Fruit fly (Drosophila melanogaster) whole organism, prepupa: ENCODE measurements around the gene AstCC.

Source experiments
- CG10631 ChIP-seq: fragments of 200-800 bp; sonication (Bioruptor generic); optimal IDR thresholded peaks from 2 replicates; lab custom pipeline; 2016; ENCODE audit warnings: missing biosample characterization, missing genetic modification characterization
- CG10669 ChIP-seq: fragments of 200-800 bp; sonication (Bioruptor generic); optimal IDR thresholded peaks from 3 replicates; lab custom pipeline; 2018; ENCODE audit warnings: missing biosample characterization, mild to moderate bottlenecking, missing genetic modification characterization, moderate library complexity
- CG11294 ChIP-seq: fragments of 200-800 bp; sonication (Bioruptor generic); IDR thresholded peaks from 2 replicates; pipeline ENCODE4 v1.3.6; 2022; ENCODE audit warnings: missing biosample characterization, missing genetic modification characterization
- CG11762 ChIP-seq: fragments of 200-800 bp; sonication (Bioruptor generic); optimal IDR thresholded peaks from 3 replicates; lab custom pipeline; 2016; ENCODE audit warnings: missing biosample characterization, missing genetic modification characterization; ENCODE audit not compliant: insufficient read depth
- CG15336 ChIP-seq: fragments of 200-800 bp; sonication (Bioruptor generic); IDR thresholded peaks from 2 replicates; pipeline ENCODE4 v1.3.6; 2022; ENCODE audit warnings: missing biosample characterization, missing genetic modification characterization
- CG1621 ChIP-seq: fragments of 200-800 bp; sonication (Bioruptor generic); optimal IDR thresholded peaks from 3 replicates; lab custom pipeline; 2018; ENCODE audit warnings: missing biosample characterization, mild to moderate bottlenecking, missing genetic modification characterization
- CG3032 ChIP-seq: fragments of 200-800 bp; optimal IDR thresholded peaks from 2 replicates; lab custom pipeline; 2019; ENCODE audit warnings: missing biosample characterization, mild to moderate bottlenecking, missing genetic modification characterization, moderate library complexity
- CG31627 ChIP-seq: fragments of 200-800 bp; sonication (Bioruptor generic); optimal IDR thresholded peaks from 3 replicates; lab custom pipeline; 2016; ENCODE audit warnings: missing biosample characterization, missing genetic modification characterization
- CG32006 ChIP-seq: fragments of 200-800 bp; sonication (Bioruptor generic); optimal IDR thresholded peaks from 3 replicates; lab custom pipeline; 2017; ENCODE audit warnings: missing biosample characterization, mild to moderate bottlenecking, missing genetic modification characterization
- CG34406 ChIP-seq: fragments of 200-800 bp; sonication (Bioruptor generic); optimal IDR thresholded peaks from 3 replicates; lab custom pipeline; 2016; ENCODE audit warnings: missing biosample characterization, missing genetic modification characterization
- CG4318 ChIP-seq: fragments of 200-800 bp; sonication (Bioruptor generic); optimal IDR thresholded peaks from 3 replicates; lab custom pipeline; 2017; ENCODE audit warnings: missing biosample characterization, mild to moderate bottlenecking, missing genetic modification characterization
- CG6163 ChIP-seq: fragments of 200-800 bp; sonication (Bioruptor generic); IDR thresholded peaks from 3 replicates; pipeline ENCODE4 v1.3.6; 2022; ENCODE audit warnings: missing biosample characterization, missing genetic modification characterization
- CG6276 ChIP-seq: fragments of 200-800 bp; sonication (Bioruptor generic); optimal IDR thresholded peaks from 2 replicates; lab custom pipeline; 2017; ENCODE audit warnings: missing biosample characterization, mild to moderate bottlenecking, missing genetic modification characterization
- CG6792 ChIP-seq: fragments of 200-800 bp; sonication (Bioruptor generic); optimal IDR thresholded peaks from 3 replicates; lab custom pipeline; 2016; ENCODE audit warnings: missing biosample characterization, missing genetic modification characterization
- CG6808 ChIP-seq: fragments of 200-800 bp; sonication (Bioruptor generic); optimal IDR thresholded peaks from 3 replicates; lab custom pipeline; 2017; ENCODE audit warnings: missing biosample characterization, missing genetic modification characterization, mild to moderate bottlenecking, moderate library complexity, missing genetic modification reagents
- CG6854 ChIP-seq: fragments of 200-800 bp; sonication (Bioruptor generic); optimal IDR thresholded peaks from 2 replicates; lab custom pipeline; 2017; ENCODE audit warnings: missing biosample characterization, mild to moderate bottlenecking, missing genetic modification characterization
- CG8119 ChIP-seq: fragments of 200-800 bp; sonication (Bioruptor generic); IDR thresholded peaks from 3 replicates; pipeline ENCODE4 v1.3.6; 2022; ENCODE audit warnings: missing biosample characterization, missing genetic modification characterization
- CG8319 ChIP-seq: fragments of 200-800 bp; sonication (Bioruptor generic); optimal IDR thresholded peaks from 3 replicates; lab custom pipeline; 2016; ENCODE audit warnings: missing biosample characterization, missing genetic modification characterization
- CG8632 ChIP-seq: fragments of 200-800 bp; sonication (Bioruptor generic); optimal IDR thresholded peaks from 3 replicates; lab custom pipeline; 2016; ENCODE audit warnings: missing biosample characterization, missing genetic modification characterization
- CG9139 ChIP-seq: fragments of 200-800 bp; sonication (Bioruptor generic); optimal IDR thresholded peaks from 3 replicates; lab custom pipeline; 2017; ENCODE audit warnings: missing biosample characterization, mild to moderate bottlenecking, missing genetic modification characterization
- Eip75B ChIP-seq: fragments of 200-800 bp; sonication (Bioruptor generic); optimal IDR thresholded peaks from 3 replicates; lab custom pipeline; 2016; ENCODE audit warnings: missing biosample characterization, missing genetic modification characterization
- Eip78C ChIP-seq: fragments of 200-800 bp; sonication (Bioruptor generic); peaks from one replicate; lab custom pipeline; 2016; ENCODE audit warnings: missing biosample characterization, missing genetic modification characterization
- Eip93F ChIP-seq: fragments of 200-800 bp; sonication (Bioruptor generic); optimal IDR thresholded peaks from 2 replicates; lab custom pipeline; 2016; ENCODE audit warnings: missing biosample characterization, mild to moderate bottlenecking, missing genetic modification characterization
- Ets21C ChIP-seq: fragments of 200-800 bp; sonication (Bioruptor generic); optimal IDR thresholded peaks from 3 replicates; lab custom pipeline; 2016; ENCODE audit warnings: missing biosample characterization, missing genetic modification characterization
- Ets96B ChIP-seq: fragments of 200-800 bp; optimal IDR thresholded peaks from 2 replicates; lab custom pipeline; 2019; ENCODE audit warnings: missing biosample characterization, mild to moderate bottlenecking, missing genetic modification characterization, moderate library complexity
- Gug ChIP-seq: fragments of 200-800 bp; sonication (Bioruptor generic); IDR thresholded peaks from 2 replicates; pipeline ENCODE4 v1.3.6; 2022; ENCODE audit warnings: missing biosample characterization, missing genetic modification characterization
- Hr38 ChIP-seq: sonication (Bioruptor generic); optimal IDR thresholded peaks from 2 replicates; lab custom pipeline; 2016; ENCODE audit warnings: missing biosample characterization, missing genetic modification characterization
- Hr39 ChIP-seq: fragments of 200-800 bp; sonication (Bioruptor generic); optimal IDR thresholded peaks from 2 replicates; lab custom pipeline; 2016; ENCODE audit warnings: missing biosample characterization, missing genetic modification characterization
- Met ChIP-seq: fragments of 200-800 bp; sonication (Bioruptor generic); optimal IDR thresholded peaks from 3 replicates; lab custom pipeline; 2016; ENCODE audit warnings: missing biosample characterization, missing genetic modification characterization
- OdsH ChIP-seq: fragments of 200-800 bp; sonication (Bioruptor generic); optimal IDR thresholded peaks from 3 replicates; lab custom pipeline; 2016; ENCODE audit warnings: missing biosample characterization, missing genetic modification characterization
- Smox ChIP-seq: fragments of 200-800 bp; sonication (Bioruptor generic); optimal IDR thresholded peaks from 3 replicates; lab custom pipeline; 2016; ENCODE audit warnings: missing biosample characterization, missing genetic modification characterization
- Sox102F ChIP-seq: fragments of 200-800 bp; sonication (Bioruptor generic); optimal IDR thresholded peaks from 2 replicates; lab custom pipeline; 2016; ENCODE audit warnings: missing biosample characterization, mild to moderate bottlenecking, missing genetic modification characterization
- Sox14 ChIP-seq: fragments of 200-800 bp; sonication (Bioruptor generic); optimal IDR thresholded peaks from 3 replicates; lab custom pipeline; 2016; ENCODE audit warnings: missing biosample characterization, missing genetic modification characterization
- Sox15 ChIP-seq: fragments of 200-800 bp; sonication (Bioruptor generic); optimal IDR thresholded peaks from 3 replicates; lab custom pipeline; 2016; ENCODE audit warnings: missing biosample characterization, missing genetic modification characterization
- acj6 ChIP-seq: fragments of 200-800 bp; sonication (Bioruptor generic); optimal IDR thresholded peaks from 3 replicates; lab custom pipeline; 2016; ENCODE audit warnings: missing biosample characterization, missing genetic modification characterization
- dac ChIP-seq: fragments of 200-800 bp; sonication (Bioruptor generic); optimal IDR thresholded peaks from 2 replicates; lab custom pipeline; 2017; ENCODE audit warnings: missing biosample characterization, mild to moderate bottlenecking, missing genetic modification characterization
- dsx ChIP-seq: fragments of 200-800 bp; optimal IDR thresholded peaks from 3 replicates; lab custom pipeline; 2019; ENCODE audit warnings: missing biosample characterization, mild to moderate bottlenecking, missing genetic modification characterization, moderate library complexity; ENCODE audit not compliant: poor library complexity, severe bottlenecking
- eg ChIP-seq: fragments of 200-800 bp; sonication (Bioruptor generic); IDR thresholded peaks from 3 replicates; pipeline ENCODE4 v1.3.6; 2022; ENCODE audit warnings: missing biosample characterization, missing genetic modification characterization
- fd85E ChIP-seq: fragments of 200-800 bp; sonication (Bioruptor generic); optimal IDR thresholded peaks from 3 replicates; lab custom pipeline; 2016; ENCODE audit warnings: missing biosample characterization, missing genetic modification characterization
- fkh ChIP-seq: fragments of 200-800 bp; sonication (Bioruptor generic); optimal IDR thresholded peaks from 3 replicates; lab custom pipeline; 2017; ENCODE audit warnings: missing biosample characterization, mild to moderate bottlenecking, missing genetic modification characterization, moderate library complexity
- lz ChIP-seq: fragments of 200-800 bp; sonication (Bioruptor generic); optimal IDR thresholded peaks from 3 replicates; lab custom pipeline; 2016; ENCODE audit warnings: missing biosample characterization, missing genetic modification characterization
- pdm3 ChIP-seq: fragments of 200-800 bp; sonication (Bioruptor generic); optimal IDR thresholded peaks from 3 replicates; lab custom pipeline; 2016; ENCODE audit warnings: missing biosample characterization, missing genetic modification characterization
- spab ChIP-seq: fragments of 200-800 bp; sonication (Bioruptor generic); optimal IDR thresholded peaks from 2 replicates; lab custom pipeline; 2017; ENCODE audit warnings: missing biosample characterization, mild to moderate bottlenecking, missing genetic modification characterization, missing genetic modification reagents
- ss ChIP-seq, 2 experiments: fragments of 200-800 bp; sonication (Bioruptor generic); optimal IDR thresholded peaks; 2 replicates in 1 of 2; 3 replicates in 1 of 2; lab custom pipeline; 2017 to 2018; ENCODE audit warnings: mild to moderate bottlenecking in 2 of 2, missing biosample characterization in 2 of 2, missing genetic modification characterization in 2 of 2, moderate library complexity in 1 of 2
- svp ChIP-seq: fragments of 200-800 bp; sonication (Bioruptor generic); peaks from one replicate; lab custom pipeline; 2016; ENCODE audit warnings: missing biosample characterization, missing genetic modification characterization

The AstCC gene

DNA sequence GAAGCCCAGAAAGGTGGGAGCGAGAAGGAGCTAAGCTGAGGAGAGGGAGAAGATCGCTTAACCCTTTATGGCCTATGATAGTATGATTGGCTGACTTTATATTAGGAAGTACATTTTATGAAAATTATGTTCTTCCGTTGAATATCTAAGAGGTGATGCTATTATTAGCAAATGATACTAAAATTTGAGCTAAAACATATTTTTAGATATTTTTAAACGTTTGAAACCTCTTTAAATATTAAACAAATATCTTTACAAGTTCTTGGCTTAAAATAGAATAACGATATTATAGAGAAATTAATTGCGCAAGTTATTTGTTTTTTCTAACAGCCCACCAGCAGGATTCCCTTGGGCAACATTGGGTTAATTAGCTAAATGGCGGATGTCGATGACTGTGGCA is 15.6 kb downstream of the AstCC start (continued):
- TF ChIP-seq CG11762 (GFP tag; lab: Kevin White, UChicago), result peak; percentile 42
- 0 out of 2 replicates have a peak, but pooled peaks have one; percentile 31 for TF ChIP-seq CG11294 (GFP tag; lab: Robert Waterston, UW)
- TF ChIP-seq spab (GFP tag; lab: Kevin White, UChicago), result peak; percentile 76
- no peak for TF ChIP-seq Sox102F (GFP tag; lab: Kevin White, UChicago)
- TF ChIP-seq Sox14 (GFP tag; lab: Kevin White, UChicago), result peak; percentile 66
- no peak for TF ChIP-seq fd85E
- TF ChIP-seq Smox (GFP tag; lab: Kevin White, UChicago), result peak; percentile 42
- TF ChIP-seq eg (GFP tag; lab: Robert Waterston, UW), result no peak
- peak; percentile 40 for TF ChIP-seq Met (GFP tag; lab: Kevin White, UChicago)
- no peak for TF ChIP-seq Hr38 (GFP tag; lab: Kevin White, UChicago)
- TF ChIP-seq CG6276 (GFP tag; lab: Kevin White, UChicago), result peak; percentile 22
- peak; percentile 8 for TF ChIP-seq CG8632 (GFP tag; lab: Kevin White, UChicago)
- TF ChIP-seq Ets21C (GFP tag; lab: Kevin White, UChicago), result no peak
- peak; percentile 69 for TF ChIP-seq CG10631 (GFP tag; lab: Kevin White, UChicago)
- peak; percentile 85 for TF ChIP-seq CG6808 (GFP tag; lab: Kevin White, UChicago)
- no peak for TF ChIP-seq fkh
- TF ChIP-seq CG1621, result peak; percentile 5
- TF ChIP-seq CG8119, result peak; percentile 72
- TF ChIP-seq CG6163 (GFP tag; lab: Robert Waterston, UW), result peak; percentile 28; the same call in 1 of the 3 replicates
- TF ChIP-seq Eip78C (GFP tag; lab: Kevin White, UChicago), result peak; percentile 91
- peak; percentile 60 to 64 for TF ChIP-seq ss (GFP tag; optimal IDR thresholded peaks at IDR 0.05; lab: Kevin White, UChicago)
- TF ChIP-seq acj6 (GFP tag; lab: Kevin White, UChicago), result peak; percentile 64
- TF ChIP-seq CG6792 (GFP tag; lab: Kevin White, UChicago), result peak; percentile 32
- peak; percentile 12 for TF ChIP-seq CG34406 (GFP tag; lab: Kevin White, UChicago)
- TF ChIP-seq Eip93F, result no peak
- no peak for TF ChIP-seq CG6854 (GFP tag; lab: Kevin White, UChicago)
- TF ChIP-seq, all 60 proteins: peak for 41

DNA sequence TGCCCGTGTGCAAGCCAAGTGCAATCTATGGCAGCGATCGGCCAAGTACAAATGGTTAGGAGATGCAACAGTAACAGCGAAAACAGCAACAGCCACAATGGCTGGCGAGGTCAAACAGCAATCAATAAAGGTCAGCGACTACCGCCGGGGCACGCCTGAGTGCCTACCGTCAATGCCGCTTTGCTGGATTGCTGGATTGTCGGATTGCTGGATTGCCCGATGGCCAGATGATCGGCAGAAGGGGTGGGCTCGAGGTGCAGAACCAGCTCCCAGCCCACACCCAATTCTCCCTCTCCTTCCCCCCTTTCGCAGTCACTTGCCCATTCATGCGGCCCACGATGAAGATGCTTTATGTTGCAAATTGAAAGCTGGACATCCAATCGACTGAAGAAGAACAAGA is 16.1 kb downstream of the AstCC start:
- TF ChIP-seq CG1621 (peak; percentile 38), dac (GFP tag; lab: Kevin White, UChicago) (no peak), svp (GFP tag; lab: Kevin White, UChicago) (peak; percentile 3)

DNA sequence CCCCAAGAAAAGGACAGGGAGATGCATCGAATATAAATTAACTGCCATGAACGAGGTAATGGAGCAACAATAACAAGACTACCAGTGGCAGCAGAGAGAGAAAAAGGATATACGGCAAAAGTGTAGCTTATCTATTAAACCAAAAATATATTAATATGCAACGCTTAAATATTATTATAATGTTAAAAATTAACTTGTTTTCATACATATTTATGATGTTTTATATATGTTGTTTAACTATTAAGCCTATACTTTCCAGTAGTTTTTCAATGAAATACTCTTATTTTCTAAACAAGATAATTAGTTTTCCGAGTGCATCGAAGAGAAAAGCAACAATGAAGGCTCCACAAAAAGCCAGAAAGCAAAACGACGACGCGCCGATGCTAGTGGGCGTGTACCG is 16.6 kb downstream of the AstCC start:
- TF ChIP-seq CG6808 (GFP tag; lab: Kevin White, UChicago), result peak; percentile 39
- TF ChIP-seq Sox14 (GFP tag; lab: Kevin White, UChicago), result no peak
- TF ChIP-seq eg (GFP tag; lab: Robert Waterston, UW), result no peak
- no peak for TF ChIP-seq Sox15
- no peak for TF ChIP-seq CG8319 (GFP tag; lab: Kevin White, UChicago)
- TF ChIP-seq spab (GFP tag; lab: Kevin White, UChicago), result peak; percentile 33
- TF ChIP-seq pdm3 (GFP tag; lab: Kevin White, UChicago), result no peak
- TF ChIP-seq CG15336, result peak; percentile 63
- no peak for TF ChIP-seq Ets21C (GFP tag; lab: Kevin White, UChicago)
- no peak for TF ChIP-seq Smox (GFP tag; lab: Kevin White, UChicago)
- TF ChIP-seq CG6163 (GFP tag; lab: Robert Waterston, UW), result 0 out of 3 replicates have a peak, but pooled peaks have one; percentile 10
- peak; percentile 58 for TF ChIP-seq Ets96B (tag; lab: Kevin White, UChicago)
- TF ChIP-seq CG11294 (GFP tag; lab: Robert Waterston, UW), result no peak
- TF ChIP-seq Gug (GFP tag; lab: Robert Waterston, UW), result no peak
- no peak for TF ChIP-seq CG4318 (GFP tag; lab: Kevin White, UChicago)
- TF ChIP-seq CG10669, result peak; percentile 26
- peak; percentile 71 for TF ChIP-seq Eip78C (GFP tag; lab: Kevin White, UChicago)
- TF ChIP-seq Hr39, result no peak
- TF ChIP-seq CG3032 (tag; lab: Kevin White, UChicago), result peak; percentile 64
- peak; percentile 42 to 47 for TF ChIP-seq ss (GFP tag; optimal IDR thresholded peaks at IDR 0.05; lab: Kevin White, UChicago)
- no peak for TF ChIP-seq CG6276 (GFP tag; lab: Kevin White, UChicago)
- TF ChIP-seq CG34406 (GFP tag; lab: Kevin White, UChicago), result no peak
- no peak for TF ChIP-seq OdsH (GFP tag; lab: Kevin White, UChicago)
- no peak for TF ChIP-seq dac (GFP tag; lab: Kevin White, UChicago)
- no peak for TF ChIP-seq Eip93F
- no peak for TF ChIP-seq Eip75B (GFP tag; lab: Kevin White, UChicago)
- TF ChIP-seq lz (GFP tag; lab: Kevin White, UChicago), result no peak
- TF ChIP-seq CG31627 (GFP tag; lab: Kevin White, UChicago), result no peak
- TF ChIP-seq CG10631 (GFP tag; lab: Kevin White, UChicago), result peak; percentile 26
- TF ChIP-seq CG9139, result peak; percentile 14
- peak; percentile 82 for TF ChIP-seq dsx (GFP tag; lab: Kevin White, UChicago)
- TF ChIP-seq CG8119, result peak; percentile 28; the same call in 1 of the 3 replicates
- TF ChIP-seq CG32006 (GFP tag; lab: Kevin White, UChicago), result peak; percentile 45
